Worm (Caenorhabditis elegans) whole organism, mixed stage, embryonic: Measurements from ENCODE around the gene pqn-2.

ENCODE experiments used
- bed-3 ChIP-seq: fragments of 200-800 bp; sonication (Bioruptor generic); optimal IDR thresholded peaks from 3 replicates; lab custom pipeline; 2018; ENCODE audit warnings: mild to moderate bottlenecking, missing genetic modification characterization, moderate library complexity, missing compliant biosample characterization
- blmp-1 ChIP-seq: fragments of 150-350 bp; optimal IDR thresholded peaks from 2 replicates; lab custom pipeline; 2014; ENCODE audit warnings: missing biosample characterization, missing genetic modification characterization
- ceh-39 ChIP-seq: fragments of 150-350 bp; optimal IDR thresholded peaks from 2 replicates; lab custom pipeline; 2014; ENCODE audit warnings: missing biosample characterization, missing genetic modification characterization
- ceh-43 ChIP-seq: fragments of 200-800 bp; sonication (Bioruptor generic); optimal IDR thresholded peaks from 2 replicates; lab custom pipeline; 2018; ENCODE audit warnings: mild to moderate bottlenecking, missing genetic modification characterization, moderate library complexity, missing compliant biosample characterization
- cnd-1 ChIP-seq: fragments of 200-800 bp; sonication (Bioruptor generic); optimal IDR thresholded peaks from 2 replicates; lab custom pipeline; 2018; ENCODE audit warnings: mild to moderate bottlenecking, missing genetic modification characterization, missing compliant biosample characterization
- drap-1 ChIP-seq: fragments of 200-800 bp; sonication (Bioruptor generic); optimal IDR thresholded peaks from 3 replicates; lab custom pipeline; 2018; ENCODE audit warnings: mild to moderate bottlenecking, missing genetic modification characterization, missing compliant biosample characterization
- elt-3 ChIP-seq: fragments of 150-350 bp; optimal IDR thresholded peaks from 2 replicates; lab custom pipeline; 2014; ENCODE audit warnings: missing biosample characterization, missing genetic modification characterization
- hlh-1 ChIP-seq: fragments of 150-350 bp; optimal IDR thresholded peaks from 2 replicates; lab custom pipeline; 2014; ENCODE audit warnings: missing biosample characterization, missing genetic modification reagents, missing genetic modification characterization
- lsy-2 ChIP-seq: fragments of 150-350 bp; optimal IDR thresholded peaks from 2 replicates; lab custom pipeline; 2014; ENCODE audit warnings: missing biosample characterization, missing genetic modification characterization
- mab-5 ChIP-seq: fragments of 150-350 bp; optimal IDR thresholded peaks from 2 replicates; lab custom pipeline; 2014; ENCODE audit warnings: missing biosample characterization, missing genetic modification characterization
- mep-1 ChIP-seq: fragments of 150-350 bp; optimal IDR thresholded peaks from 2 replicates; lab custom pipeline; 2017; ENCODE audit warnings: missing biosample characterization, missing genetic modification reagents, missing genetic modification characterization, inconsistent platforms
- nhr-2 ChIP-seq: fragments of 150-350 bp; optimal IDR thresholded peaks from 2 replicates; lab custom pipeline; 2014; ENCODE audit warnings: missing biosample characterization, missing genetic modification characterization
- nhr-237 ChIP-seq: fragments of 150-350 bp; optimal IDR thresholded peaks from 2 replicates; lab custom pipeline; 2014; ENCODE audit warnings: missing biosample characterization, missing genetic modification characterization
- nhr-76 ChIP-seq: sonication (generic microtip); optimal IDR thresholded peaks from 2 replicates; lab custom pipeline; 2017; ENCODE audit warnings: missing biosample characterization, missing genetic modification characterization
- pha-4 ChIP-seq: fragments of 150-350 bp; optimal IDR thresholded peaks from 2 replicates; lab custom pipeline; 2018; ENCODE audit warnings: missing biosample characterization, missing genetic modification reagents, missing genetic modification characterization
- sem-2 ChIP-seq: fragments of 200-800 bp; sonication (Bioruptor generic); optimal IDR thresholded peaks from 2 replicates; lab custom pipeline; 2018; ENCODE audit warnings: mild to moderate bottlenecking, missing genetic modification characterization, missing compliant biosample characterization
- unc-120 ChIP-seq: sonication (generic microtip); optimal IDR thresholded peaks from 2 replicates; lab custom pipeline; 2017; ENCODE audit warnings: missing genetic modification characterization, missing compliant biosample characterization; ENCODE audit not compliant: poor library complexity, severe bottlenecking
- unc-39 ChIP-seq: fragments of 150-350 bp; optimal IDR thresholded peaks from 2 replicates; lab custom pipeline; 2014; ENCODE audit warnings: missing biosample characterization, missing genetic modification characterization
- unc-62 ChIP-seq: fragments of 150-350 bp; optimal IDR thresholded peaks from 2 replicates; lab custom pipeline; 2014; ENCODE audit warnings: missing biosample characterization, missing genetic modification reagents, missing genetic modification characterization
- zip-8 ChIP-seq: fragments of 150-350 bp; optimal IDR thresholded peaks from 2 replicates; lab custom pipeline; 2014; ENCODE audit warnings: missing biosample characterization, missing genetic modification characterization
- ztf-11 ChIP-seq: fragments of 150-350 bp; optimal IDR thresholded peaks from 2 replicates; lab custom pipeline; 2014; ENCODE audit warnings: missing biosample characterization, missing genetic modification characterization

pqn-2 gene

DNA sequence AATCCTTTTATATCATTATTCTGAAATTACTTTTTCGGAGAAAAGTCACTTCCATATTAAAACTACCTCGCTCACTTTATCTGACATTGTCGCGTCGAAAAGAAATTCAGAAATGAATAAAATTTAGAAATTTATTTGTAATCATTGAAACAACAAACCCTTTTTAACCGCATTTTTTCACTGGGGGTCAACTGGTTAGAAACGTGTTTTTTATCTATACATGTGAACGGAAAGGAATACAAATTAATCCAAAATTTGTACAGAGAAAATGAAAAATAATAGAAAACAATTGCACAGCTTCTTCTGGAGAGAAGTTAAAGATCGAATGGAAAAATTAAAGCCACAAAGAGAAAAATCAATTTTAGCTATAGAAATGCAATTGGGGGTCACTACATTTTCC, 46.4 kb downstream of the pqn-2 start, which contains the start of gene tag-314:
tag-314 (minus strand) TSS at position 101 of the 400 bp plus-strand sequence.
- TF ChIP-seq bed-3 (GFP tag; lab: Kevin White, UChicago), result no peak
- TF ChIP-seq drap-1 (GFP tag; lab: Kevin White, UChicago), result no peak
- TF ChIP-seq ceh-43, result no peak
- TF ChIP-seq lsy-2, result no peak
- no peak for TF ChIP-seq nhr-2
- TF ChIP-seq zip-8 (tag; lab: Kevin White, UChicago), result no peak
- no peak for TF ChIP-seq mep-1 (tag; lab: Kevin White, UChicago)
- TF ChIP-seq pha-4 (tag; lab: Kevin White, UChicago), result no peak
- TF ChIP-seq nhr-76 (tag; lab: Kevin White, UChicago), result no peak
- no peak for TF ChIP-seq hlh-1 (tag; lab: Kevin White, UChicago)
- no peak for TF ChIP-seq unc-62
- no peak for TF ChIP-seq mab-5 (tag; lab: Kevin White, UChicago)
- TF ChIP-seq nhr-237 (tag; lab: Kevin White, UChicago), result no peak
- TF ChIP-seq ceh-39, result no peak
- TF ChIP-seq ztf-11 (tag; lab: Kevin White, UChicago), result no peak
- TF ChIP-seq elt-3 (tag; lab: Kevin White, UChicago), result no peak
- no peak for TF ChIP-seq sem-2 (GFP tag; lab: Kevin White, UChicago)
- no peak for TF ChIP-seq unc-39 (tag; lab: Kevin White, UChicago)

DNA sequence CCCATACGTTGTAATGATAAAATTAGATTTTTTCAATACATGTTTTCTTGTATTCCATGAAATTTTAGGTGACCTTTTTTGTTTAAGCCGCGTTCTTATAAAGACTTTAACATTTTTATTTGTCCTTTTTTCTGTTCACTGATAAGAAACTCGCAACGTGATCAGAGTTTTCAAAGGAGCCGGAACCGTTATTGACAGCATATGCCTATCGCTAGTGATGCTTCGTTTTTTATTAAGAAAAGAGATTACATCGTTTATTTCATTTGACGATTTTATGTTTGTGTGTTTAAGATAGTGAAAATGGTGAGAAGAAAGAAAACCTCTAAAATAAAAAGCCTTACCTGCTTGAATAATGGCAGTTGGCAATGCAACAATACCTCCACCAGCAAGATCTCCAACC, 50.4 kb downstream of the pqn-2 start:
- no peak for TF ChIP-seq blmp-1 (tag; lab: Kevin White, UChicago)
- no peak for TF ChIP-seq cnd-1
- TF ChIP-seq unc-120 (tag; lab: Kevin White, UChicago), result no peak
- TF ChIP-seq elt-3 (tag; lab: Kevin White, UChicago), result no peak
- no peak for TF ChIP-seq unc-39 (tag; lab: Kevin White, UChicago)
